Worm (Caenorhabditis elegans) whole organism, early embryonic: ENCODE measurements around the gene C18A3.3.

Experiments used
- F13C5.2 ChIP-seq: sonication (generic microtip); optimal IDR thresholded peaks from 2 replicates; lab custom pipeline; 2017; ENCODE audit warnings: mild to moderate bottlenecking, missing genetic modification characterization, inconsistent platforms, missing compliant biosample characterization
- aly-1 ChIP-seq: sonication (generic microtip); optimal IDR thresholded peaks from 2 replicates; lab custom pipeline; 2016; ENCODE audit warnings: missing genetic modification characterization, missing compliant biosample characterization
- ama-1 ChIP-seq: fragments of 150-350 bp; optimal IDR thresholded peaks from 2 replicates; lab custom pipeline; 2014
- ets-7 ChIP-seq: sonication (generic microtip); optimal IDR thresholded peaks from 2 replicates; lab custom pipeline; 2016; ENCODE audit warnings: missing genotype, missing genetic modification characterization, missing compliant biosample characterization
- hmbx-1 ChIP-seq: sonication (generic microtip); optimal IDR thresholded peaks from 2 replicates; lab custom pipeline; 2016; ENCODE audit warnings: mild to moderate bottlenecking, missing genetic modification characterization, missing compliant biosample characterization
- hmg-4 ChIP-seq: fragments of 200-800 bp; sonication (Bioruptor generic); optimal IDR thresholded peaks from 2 replicates; lab custom pipeline; 2018; ENCODE audit warnings: mild to moderate bottlenecking, missing genetic modification characterization, missing compliant biosample characterization
- scrt-1 ChIP-seq: fragments of 200-800 bp; sonication (Bioruptor generic); IDR thresholded peaks from 2 replicates; pipeline ENCODE4 v1.3.6; 2022; ENCODE audit warnings: missing genetic modification characterization, missing compliant biosample characterization
- tbx-37 ChIP-seq: fragments of 200-800 bp; sonication (Bioruptor generic); conservative IDR thresholded peaks from 2 replicates; pipeline ENCODE4 v1.3.6; 2022; ENCODE audit warnings: missing genetic modification reagents, missing genetic modification characterization, missing compliant biosample characterization
- tra-4 ChIP-seq: sonication (generic microtip); optimal IDR thresholded peaks from 2 replicates; lab custom pipeline; 2017; ENCODE audit warnings: missing genetic modification characterization, missing compliant biosample characterization

DNA sequence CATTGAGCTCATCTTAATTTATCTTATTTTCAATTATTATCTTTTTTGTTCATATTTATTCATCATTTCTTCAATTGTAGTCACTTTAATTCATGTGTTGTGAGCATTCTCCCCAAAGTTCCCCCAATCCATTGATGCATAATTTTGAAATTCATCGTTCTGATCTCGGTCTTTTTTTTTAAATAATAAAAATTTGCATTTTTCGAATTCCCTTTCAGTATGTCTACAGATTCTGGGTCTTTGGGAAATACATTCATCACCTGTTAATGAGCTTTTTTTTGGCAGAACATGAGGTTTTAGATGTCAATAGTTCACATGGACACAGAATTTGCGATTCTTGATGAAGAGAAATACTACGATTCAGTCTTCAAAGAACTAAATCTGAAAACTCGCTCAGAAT lies 3.7 kb downstream of the C18A3.3 start, which contains the start of gene damt-1:
- TF ChIP-seq scrt-1 (GFP tag; lab: Robert Waterston, UW) (no peak), F13C5.2 (tag; lab: Kevin White, UChicago) (no peak), hmbx-1 (tag; lab: Kevin White, UChicago) (no peak), tbx-37 (GFP tag; lab: Robert Waterston, UW) (no peak), aly-1 (tag; lab: Kevin White, UChicago) (no peak), ets-7 (no peak), hmg-4 (GFP tag; lab: Kevin White, UChicago) (no peak), ama-1 (lab: Kevin White, UChicago) (no peak), tra-4 (tag; lab: Kevin White, UChicago) (no peak)
